Worm (Caenorhabditis elegans) whole organism, late embryonic: Measurements from ENCODE around the gene ttr-28.

Experiments
- C08G9.2 ChIP-seq: sonication (generic microtip); optimal IDR thresholded peaks from 2 replicates; lab custom pipeline; 2016; ENCODE audit warnings: mild to moderate bottlenecking, missing genetic modification characterization, moderate library complexity, missing compliant biosample characterization
- F13H6.1 ChIP-seq: sonication (generic microtip); optimal IDR thresholded peaks from 2 replicates; lab custom pipeline; 2016; ENCODE audit warnings: missing genetic modification characterization, missing compliant biosample characterization
- K02D7.2 ChIP-seq: sonication (generic microtip); optimal IDR thresholded peaks from 2 replicates; lab custom pipeline; 2017; ENCODE audit warnings: mild to moderate bottlenecking, missing genetic modification characterization, missing compliant biosample characterization
- ahr-1 ChIP-seq: sonication (generic microtip); optimal IDR thresholded peaks from 2 replicates; lab custom pipeline; 2016; ENCODE audit warnings: missing genetic modification characterization, missing compliant biosample characterization
- ceh-22 ChIP-seq: sonication (generic microtip); optimal IDR thresholded peaks from 2 replicates; lab custom pipeline; 2017; ENCODE audit warnings: missing biosample characterization, missing genetic modification characterization
- ceh-24 ChIP-seq: sonication (generic microtip); optimal IDR thresholded peaks from 2 replicates; lab custom pipeline; 2016; ENCODE audit warnings: mild to moderate bottlenecking, missing genetic modification characterization, missing compliant biosample characterization
- ceh-30 ChIP-seq: fragments of 150-350 bp; optimal IDR thresholded peaks from 2 replicates; lab custom pipeline; 2014; ENCODE audit warnings: missing biosample characterization, missing genetic modification characterization
- ceh-34 ChIP-seq: sonication (generic microtip); optimal IDR thresholded peaks from 2 replicates; lab custom pipeline; 2016; ENCODE audit warnings: mild to moderate bottlenecking, missing genetic modification characterization, missing compliant biosample characterization
- ceh-45 ChIP-seq: fragments of 200-800 bp; sonication (Bioruptor generic); IDR thresholded peaks from 2 replicates; pipeline ENCODE4 v1.3.6; 2022; ENCODE audit warnings: missing genetic modification reagents, missing genetic modification characterization, missing compliant biosample characterization
- dmd-4 ChIP-seq: sonication (generic microtip); optimal IDR thresholded peaks from 2 replicates; lab custom pipeline; 2016; ENCODE audit warnings: borderline replicate concordance, missing genetic modification characterization, missing compliant biosample characterization
- dve-1 ChIP-seq: sonication (generic microtip); optimal IDR thresholded peaks from 2 replicates; lab custom pipeline; 2017; ENCODE audit warnings: antibody characterized with exemption, mild to moderate bottlenecking, missing genetic modification characterization, missing compliant biosample characterization
- elt-2 ChIP-seq: sonication (generic microtip); optimal IDR thresholded peaks from 2 replicates; lab custom pipeline; 2016; ENCODE audit warnings: missing genetic modification reagents, missing genetic modification characterization, missing compliant biosample characterization
- ets-4 ChIP-seq: sonication (generic microtip); optimal IDR thresholded peaks from 2 replicates; lab custom pipeline; 2016; ENCODE audit warnings: missing genetic modification characterization, missing compliant biosample characterization
- hlh-13 ChIP-seq: fragments of 200-800 bp; sonication (Bioruptor generic); optimal IDR thresholded peaks from 2 replicates; lab custom pipeline; 2018; ENCODE audit warnings: mild to moderate bottlenecking, missing genetic modification characterization, missing compliant biosample characterization
- hlh-8 ChIP-seq: sonication (generic microtip); optimal IDR thresholded peaks from 2 replicates; lab custom pipeline; 2016; ENCODE audit warnings: missing genotype, missing genetic modification characterization, missing compliant biosample characterization
- lin-11 ChIP-seq: fragments of 200-800 bp; sonication (Bioruptor generic); optimal IDR thresholded peaks from 2 replicates; lab custom pipeline; 2018; ENCODE audit warnings: mild to moderate bottlenecking, missing genetic modification characterization, missing compliant biosample characterization
- nfya-1 ChIP-seq: sonication (generic microtip); optimal IDR thresholded peaks from 2 replicates; lab custom pipeline; 2017; ENCODE audit warnings: missing genetic modification characterization, mild to moderate bottlenecking, missing compliant biosample characterization, antibody characterized with exemption, moderate library complexity
- odd-2 ChIP-seq: sonication (generic microtip); optimal IDR thresholded peaks from 2 replicates; lab custom pipeline; 2017; ENCODE audit warnings: antibody characterized with exemption, mild to moderate bottlenecking, missing genetic modification characterization, missing compliant biosample characterization
- pag-3 ChIP-seq: sonication (generic microtip); optimal IDR thresholded peaks from 2 replicates; lab custom pipeline; 2016; ENCODE audit warnings: missing compliant biosample characterization, missing genetic modification characterization, borderline replicate concordance
- pat-9 ChIP-seq: fragments of 200-800 bp; sonication (Bioruptor generic); optimal IDR thresholded peaks from 2 replicates; lab custom pipeline; 2018; ENCODE audit warnings: mild to moderate bottlenecking, missing genetic modification characterization, moderate library complexity, missing compliant biosample characterization
- pax-1 ChIP-seq: fragments of 150-350 bp; optimal IDR thresholded peaks from 2 replicates; lab custom pipeline; 2014; ENCODE audit warnings: missing biosample characterization, missing genetic modification characterization
- pha-2 ChIP-seq: sonication (generic microtip); optimal IDR thresholded peaks from 2 replicates; lab custom pipeline; 2017; ENCODE audit warnings: mild to moderate bottlenecking, missing genetic modification characterization, missing compliant biosample characterization
- pha-4 ChIP-seq: fragments of 150-350 bp; optimal IDR thresholded peaks from 2 replicates; lab custom pipeline; 2018; ENCODE audit warnings: missing biosample characterization, missing genetic modification reagents, missing genetic modification characterization
- pros-1 ChIP-seq: fragments of 150-350 bp; optimal IDR thresholded peaks from 2 replicates; lab custom pipeline; 2014; ENCODE audit warnings: missing biosample characterization, missing genetic modification reagents, missing genetic modification characterization
- rnt-1 ChIP-seq: sonication (generic microtip); optimal IDR thresholded peaks from 2 replicates; lab custom pipeline; 2016; ENCODE audit warnings: missing genetic modification characterization, missing compliant biosample characterization
- sdc-2 ChIP-seq: sonication (generic microtip); optimal IDR thresholded peaks from 2 replicates; lab custom pipeline; 2016; ENCODE audit warnings: missing genotype, missing genetic modification characterization, missing compliant biosample characterization
- tbx-2 ChIP-seq: sonication (generic microtip); optimal IDR thresholded peaks from 2 replicates; lab custom pipeline; 2016; ENCODE audit warnings: missing genetic modification characterization, missing compliant biosample characterization
- tbx-7 ChIP-seq: sonication (generic microtip); optimal IDR thresholded peaks from 2 replicates; lab custom pipeline; 2016; ENCODE audit warnings: missing genotype, missing genetic modification characterization, missing compliant biosample characterization
- ttx-3 ChIP-seq: sonication (generic microtip); optimal IDR thresholded peaks from 2 replicates; lab custom pipeline; 2016; ENCODE audit warnings: missing genetic modification reagents, missing genetic modification characterization, missing compliant biosample characterization
- unc-42 ChIP-seq: sonication (generic microtip); optimal IDR thresholded peaks from 2 replicates; lab custom pipeline; 2016; ENCODE audit warnings: missing genotype, missing genetic modification characterization, missing compliant biosample characterization
- unc-55 ChIP-seq: sonication (generic microtip); optimal IDR thresholded peaks from 2 replicates; lab custom pipeline; 2017; ENCODE audit warnings: missing biosample characterization, missing genetic modification reagents, missing genetic modification characterization
- zip-5 ChIP-seq: sonication (generic microtip); optimal IDR thresholded peaks from 2 replicates; lab custom pipeline; 2016; ENCODE audit warnings: missing genetic modification characterization, missing compliant biosample characterization

Gene ttr-28

ce11 chrV:12909544-12910157 lies 4.7 kb upstream of the ttr-28 start, which contains the start of gene nid-1:
TSS of gene nid-1 (plus strand) at chrV:12910107.
- TF ChIP-seq rnt-1 (tag; lab: Kevin White, UChicago) (no peak), elt-2 (tag; lab: Kevin White, UChicago) (peak; percentile 68)

- TF ChIP-seq pat-9 (tag; lab: Kevin White, UChicago) (no peak), ceh-34 (tag; lab: Kevin White, UChicago) (peak; percentile 6)
Observed at ce11 chrV:12908614-12909013, 3.6 kb upstream of the ttr-28 start.

- TF ChIP-seq odd-2 (tag; lab: Kevin White, UChicago) (no peak), hlh-13 (GFP tag; lab: Kevin White, UChicago) (no peak), pax-1 (tag; lab: Kevin White, UChicago) (no peak), unc-55 (GFP tag; lab: Kevin White, UChicago) (peak; percentile 73), K02D7.2 (no peak)
Observed at ce11 chrV:12907436-12907835, 2.5 kb upstream of the ttr-28 start.

ce11 chrV:12906732-12907131 lies 1.8 kb upstream of the ttr-28 start, which contains the start of gene ttr-29:
TSS of gene ttr-29 (minus strand) at chrV:12906832.
- TF ChIP-seq ets-4 (no peak), zip-5 (tag; lab: Kevin White, UChicago) (no peak), ceh-24 (tag; lab: Kevin White, UChicago) (no peak), ceh-45 (no peak), nfya-1 (tag; lab: Kevin White, UChicago) (no peak), ceh-30 (tag; lab: Kevin White, UChicago) (no peak), elt-2 (tag; lab: Kevin White, UChicago) (no peak), pros-1 (tag; lab: Kevin White, UChicago) (no peak), pax-1 (tag; lab: Kevin White, UChicago) (no peak), hlh-8 (tag; lab: Kevin White, UChicago) (no peak), tbx-2 (tag; lab: Kevin White, UChicago) (no peak), dve-1 (tag; lab: Kevin White, UChicago) (no peak), dmd-4 (tag; lab: Kevin White, UChicago) (no peak), ahr-1 (tag; lab: Kevin White, UChicago) (no peak), F13H6.1 (tag; lab: Kevin White, UChicago) (no peak), C08G9.2 (no peak), lin-11 (tag; lab: Kevin White, UChicago) (no peak)

- TF ChIP-seq ttx-3 (tag; lab: Kevin White, UChicago) (no peak), pag-3 (tag; lab: Kevin White, UChicago) (no peak), pha-2 (tag; lab: Kevin White, UChicago) (no peak), rnt-1 (tag; lab: Kevin White, UChicago) (no peak), hlh-13 (GFP tag; lab: Kevin White, UChicago) (no peak), sdc-2 (tag; lab: Kevin White, UChicago) (no peak), pax-1 (tag; lab: Kevin White, UChicago) (no peak), ceh-22 (tag; lab: Kevin White, UChicago) (no peak)
- TF ChIP-seq, all 69 proteins: peak for 0
Observed at ce11 chrV:12904054-12904453, 920 bp downstream of the ttr-28 start, which contains the start of gene ttr-27. TSS of gene ttr-27 (minus strand) at chrV:12904098.

- no peak for TF ChIP-seq pha-4 (tag; lab: Kevin White, UChicago)
- TF ChIP-seq tbx-7 (tag; lab: Kevin White, UChicago) = no peak
- peak; percentile 95 for TF ChIP-seq unc-42 (tag; lab: Kevin White, UChicago)
Observed at ce11 chrV:12901301-12901700, 3.7 kb downstream of the ttr-28 start.
